Worm (Caenorhabditis elegans) whole organism, midembryonic: ENCODE measurements around the gene nspc-14.

Experiments used
- cog-1 ChIP-seq: sonication (generic microtip); optimal IDR thresholded peaks from 2 replicates; lab custom pipeline; 2016; ENCODE audit warnings: missing genetic modification characterization, missing compliant biosample characterization
- flt-1 ChIP-seq: fragments of 200-800 bp; sonication (Bioruptor generic); IDR thresholded peaks from 2 replicates; pipeline ENCODE4 v1.3.6; 2022; ENCODE audit warnings: missing genetic modification characterization, missing compliant biosample characterization
- klf-2 ChIP-seq: fragments of 200-800 bp; sonication (Bioruptor generic); conservative IDR thresholded peaks from 2 replicates; pipeline ENCODE4 v1.3.6; 2022; ENCODE audit warnings: missing genetic modification reagents, missing genetic modification characterization, missing compliant biosample characterization
- ref-1 ChIP-seq: fragments of 200-800 bp; sonication (Bioruptor generic); conservative IDR thresholded peaks from 2 replicates; pipeline ENCODE4 v1.3.6; 2022; ENCODE audit warnings: missing genetic modification reagents, missing genetic modification characterization, missing compliant biosample characterization
- ztf-23 ChIP-seq: fragments of 200-800 bp; sonication (Bioruptor generic); IDR thresholded peaks from 2 replicates; pipeline ENCODE4 v1.3.6; 2022; ENCODE audit warnings: missing genetic modification reagents, missing genetic modification characterization, missing compliant biosample characterization
- ztf-29 ChIP-seq: fragments of 200-800 bp; sonication (Bioruptor generic); IDR thresholded peaks from 2 replicates; pipeline ENCODE4 v1.3.6; 2022; ENCODE audit warnings: missing genetic modification reagents, missing genetic modification characterization, missing compliant biosample characterization

DNA sequence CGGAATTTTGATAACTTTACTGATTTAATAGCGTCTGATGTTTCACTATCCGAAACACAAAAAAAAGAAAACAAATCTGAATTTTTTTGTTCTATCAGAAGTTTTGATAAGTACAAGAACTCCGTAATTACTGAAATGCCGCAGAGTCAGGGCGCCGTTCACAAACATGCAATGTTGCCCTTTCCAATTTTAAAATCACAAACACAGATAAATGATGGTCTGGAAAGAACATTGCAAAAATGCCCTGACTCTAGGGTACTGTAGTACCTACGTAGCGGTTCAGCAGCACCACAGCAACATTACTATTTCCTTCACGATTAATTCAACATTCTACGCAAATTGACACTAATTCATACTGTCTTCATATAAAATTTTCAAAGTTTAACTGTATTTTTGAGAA, 47.7 kb upstream of the nspc-14 start:
- TF ChIP-seq flt-1, result no peak
- TF ChIP-seq ztf-29, result no peak
- no peak for TF ChIP-seq cog-1
- TF ChIP-seq klf-2 (GFP tag; lab: Robert Waterston, UW), result no peak
- TF ChIP-seq ref-1 (GFP tag; lab: Robert Waterston, UW), result no peak
- no peak for TF ChIP-seq ztf-23 (GFP tag; lab: Robert Waterston, UW)
